Fruit fly (Drosophila melanogaster): ENCODE measurements around the gene CG17294.

The CG17294 gene

dm6 chr2L:8414887-8415883 lies 38.4 kb downstream of the CG17294 start, which contains the start of the genes CG13398 and Akap200 (continued):
- peak; percentile 90 for TF ChIP-seq Sry-β (GFP tag; optimal IDR thresholded peaks at IDR 0.05)
- peak; percentile 33 for TF ChIP-seq CG9817 (tag; optimal IDR thresholded peaks at IDR 0.05)
- no peak for TF ChIP-seq yki (optimal IDR thresholded peaks at IDR 0.05)
- TF ChIP-seq stc (GFP tag; IDR thresholded peaks at IDR 0.05), result no peak
- TF ChIP-seq CG11696 (GFP tag; IDR thresholded peaks at IDR 0.05), result no peak
- TF ChIP-seq Abd-B (GFP tag; optimal IDR thresholded peaks at IDR 0.05), result no peak
- no peak for TF ChIP-seq psq (GFP tag; optimal IDR thresholded peaks at IDR 0.05)
- no peak for TF ChIP-seq CG33213 (GFP tag; optimal IDR thresholded peaks at IDR 0.05)
- TF ChIP-seq CG15514 (GFP tag; optimal IDR thresholded peaks at IDR 0.05), result peak; percentile 19
- TF ChIP-seq CG31224 (GFP tag; IDR thresholded peaks at IDR 0.05), result 0 out of 2 replicates have a peak, but pooled peaks have one; percentile 28
- no peak for TF ChIP-seq unc-4 (GFP tag; IDR thresholded peaks at IDR 0.05; ENCODE audit: partially characterized antibody)
- no peak for TF ChIP-seq vfl (GFP tag; optimal IDR thresholded peaks at IDR 0.05)
- peak; percentile 62 for TF ChIP-seq nmo (GFP tag; optimal IDR thresholded peaks at IDR 0.05)
- TF ChIP-seq her (GFP tag; optimal IDR thresholded peaks at IDR 0.05), result peak; percentile 99
- no peak for TF ChIP-seq shn (GFP tag; optimal IDR thresholded peaks at IDR 0.05)
- peak; percentile 66 for TF ChIP-seq CG3847 (GFP tag; IDR thresholded peaks at IDR 0.05)
- TF ChIP-seq phol (tag; optimal IDR thresholded peaks at IDR 0.05), result peak; percentile 94
- no peak for TF ChIP-seq CG10274 (GFP tag; optimal IDR thresholded peaks at IDR 0.05)
- TF ChIP-seq CG4820 (GFP tag; optimal IDR thresholded peaks at IDR 0.05), result no peak
- no peak for TF ChIP-seq gt (GFP tag; IDR thresholded peaks at IDR 0.05)
- peak; percentile 45 for TF ChIP-seq E2f2 (GFP tag; IDR thresholded peaks at IDR 0.05)
- no peak for TF ChIP-seq sens-2 (GFP tag; IDR thresholded peaks at IDR 0.05)
- TF ChIP-seq Dek (tag; optimal IDR thresholded peaks at IDR 0.05), result no peak
- peak; percentile 46 for TF ChIP-seq Sin3A (optimal IDR thresholded peaks at IDR 0.05)
- peak; percentile 36 for TF ChIP-seq lilli (GFP tag; optimal IDR thresholded peaks at IDR 0.05)
- TF ChIP-seq ham (GFP tag; IDR thresholded peaks at IDR 0.05), result no peak
- 0 out of 2 replicates have a peak, but pooled peaks have one; percentile 32 for TF ChIP-seq Ptx1 (GFP tag; IDR thresholded peaks at IDR 0.05)
- no peak for TF ChIP-seq CG11504 (tag; optimal IDR thresholded peaks at IDR 0.05)
- no peak for TF ChIP-seq lab (GFP tag; optimal IDR thresholded peaks at IDR 0.05)
- no peak for TF ChIP-seq CG7745 (tag; optimal IDR thresholded peaks at IDR 0.05)
- TF ChIP-seq CG10209 (GFP tag; optimal IDR thresholded peaks at IDR 0.05), result peak; percentile 38
- TF ChIP-seq pzg (GFP tag; optimal IDR thresholded peaks at IDR 0.05), result peak; percentile 49
- TF ChIP-seq CG8089 (GFP tag; optimal IDR thresholded peaks at IDR 0.05), result no peak
- no peak for TF ChIP-seq p53 (GFP tag; optimal IDR thresholded peaks at IDR 0.05)
- TF ChIP-seq dmrt99B (tag; optimal IDR thresholded peaks at IDR 0.05), result no peak
- no peak for TF ChIP-seq Bteb2 (GFP tag; optimal IDR thresholded peaks at IDR 0.05)
- TF ChIP-seq Xbp1 (GFP tag; optimal IDR thresholded peaks at IDR 0.05), result peak; percentile 39
- TF ChIP-seq CG15073 (GFP tag; optimal IDR thresholded peaks at IDR 0.05), result no peak
- TF ChIP-seq eyg (GFP tag; optimal IDR thresholded peaks at IDR 0.05), result no peak
- peak; percentile 47 for TF ChIP-seq CG10267 (tag; optimal IDR thresholded peaks at IDR 0.05)
- TF ChIP-seq ato (GFP tag; IDR thresholded peaks at IDR 0.05; ENCODE audit: partially characterized antibody), result no peak
- no peak for TF ChIP-seq B-H1 (GFP tag; IDR thresholded peaks at IDR 0.05)
- TF ChIP-seq trem (tag; optimal IDR thresholded peaks at IDR 0.05), result peak; percentile 98
- TF ChIP-seq CG11456 (GFP tag; IDR thresholded peaks at IDR 0.05), result peak; percentile 54; the same call in 1 of the 3 replicates
- peak; percentile 61 for TF ChIP-seq nom (GFP tag; optimal IDR thresholded peaks at IDR 0.05)
- no peak for TF ChIP-seq CG6272 (GFP tag; IDR thresholded peaks at IDR 0.05)
- TF ChIP-seq Atf-2 (GFP tag; optimal IDR thresholded peaks at IDR 0.05), result no peak
- peak; percentile 2 for TF ChIP-seq HHEX (GFP tag; optimal IDR thresholded peaks at IDR 0.05)
- no peak for TF ChIP-seq CG8281 (tag; optimal IDR thresholded peaks at IDR 0.05)
